Fruit fly (Drosophila melanogaster) whole organism, wandering third instar larva: ENCODE data around the gene Rala.

Source experiments
- Abd-B ChIP-seq: fragments of >200 bp; optimal IDR thresholded peaks from 2 replicates; lab custom pipeline; 2017; ENCODE audit warnings: missing biosample characterization, missing genetic modification characterization
- CG32264 ChIP-seq: fragments of 200-800 bp; sonication (Bioruptor generic); optimal IDR thresholded peaks from 2 replicates; lab custom pipeline; 2016; ENCODE audit warnings: missing biosample characterization, missing genetic modification characterization
- CG9705 ChIP-seq: fragments of 200-800 bp; sonication (Bioruptor generic); optimal IDR thresholded peaks from 2 replicates; lab custom pipeline; 2018; ENCODE audit warnings: missing biosample characterization, mild to moderate bottlenecking, missing genetic modification characterization
- CrebA ChIP-seq: fragments of 200-800 bp; sonication (Bioruptor generic); optimal IDR thresholded peaks from 2 replicates; lab custom pipeline; 2016; ENCODE audit warnings: missing biosample characterization, mild to moderate bottlenecking, missing genetic modification characterization, borderline replicate concordance
- Dfd ChIP-seq: fragments of >200 bp; optimal IDR thresholded peaks from 2 replicates; lab custom pipeline; 2017; ENCODE audit warnings: missing biosample characterization, missing genetic modification characterization
- Dif ChIP-seq: fragments of 200-275, 200-300 bp; sonication (Bioruptor generic); optimal IDR thresholded peaks from 2 replicates; lab custom pipeline; 2018; ENCODE audit warnings: missing biosample characterization, missing genetic modification characterization; ENCODE audit not compliant: partially characterized antibody
- GATAd ChIP-seq: sonication (Bioruptor generic); optimal IDR thresholded peaks from 2 replicates; lab custom pipeline; 2016; ENCODE audit warnings: missing biosample characterization, missing genetic modification characterization
- HLH106 ChIP-seq: fragments of 200-800 bp; optimal IDR thresholded peaks from 3 replicates; lab custom pipeline; 2019; ENCODE audit warnings: missing biosample characterization, mild to moderate bottlenecking, missing genetic modification characterization, moderate library complexity
- Hnf4 ChIP-seq: fragments of 200-800 bp; sonication (Bioruptor generic); optimal IDR thresholded peaks from 2 replicates; lab custom pipeline; 2016; ENCODE audit warnings: missing biosample characterization, mild to moderate bottlenecking, missing genetic modification characterization
- Hr78 ChIP-seq: fragments of >200 bp; optimal IDR thresholded peaks from 2 replicates; lab custom pipeline; 2017; ENCODE audit warnings: missing biosample characterization, missing genetic modification characterization
- Hr83 ChIP-seq: fragments of 200-300 bp; sonication (Bioruptor generic); optimal IDR thresholded peaks from 2 replicates; lab custom pipeline; 2016; ENCODE audit warnings: missing biosample characterization, mild to moderate bottlenecking, missing genetic modification characterization, moderate library complexity; ENCODE audit not compliant: poor library complexity, severe bottlenecking
- Jra ChIP-seq: sonication (Bioruptor generic); optimal IDR thresholded peaks from 2 replicates; lab custom pipeline; 2016; ENCODE audit warnings: missing biosample characterization, missing genetic modification characterization
- Mio ChIP-seq: sonication (Bioruptor generic); optimal IDR thresholded peaks from 2 replicates; lab custom pipeline; 2016; ENCODE audit warnings: missing biosample characterization, missing genetic modification characterization
- Myc ChIP-seq: fragments of >200 bp; optimal IDR thresholded peaks from 2 replicates; lab custom pipeline; 2017
- N ChIP-seq: fragments of >200 bp; optimal IDR thresholded peaks from 2 replicates; lab custom pipeline; 2018; ENCODE audit warnings: missing biosample characterization, missing external identifiers, missing genetic modification characterization
- OdsH ChIP-seq: fragments of 200-800 bp; sonication (Bioruptor generic); optimal IDR thresholded peaks from 2 replicates; lab custom pipeline; 2016; ENCODE audit warnings: missing biosample characterization, mild to moderate bottlenecking, missing genetic modification characterization
- Rel ChIP-seq, 2 experiments: fragments of 200-800 bp; sonication (Bioruptor generic) in 1 of 2; optimal IDR thresholded peaks; 2 replicates in 1 of 2; 3 replicates in 1 of 2; lab custom pipeline; 2016 to 2019; ENCODE audit warnings: mild to moderate bottlenecking in 2 of 2, missing biosample characterization in 2 of 2, missing genetic modification characterization in 2 of 2, moderate library complexity in 1 of 2
- Sp1 ChIP-seq: fragments of 200-800 bp; sonication (Bioruptor generic); optimal IDR thresholded peaks from 3 replicates; lab custom pipeline; 2019; ENCODE audit warnings: missing biosample characterization, mild to moderate bottlenecking, missing genetic modification characterization, moderate library complexity
- Vsx2 ChIP-seq: fragments of 200-300, 225-300 bp; sonication (Bioruptor generic); optimal IDR thresholded peaks from 2 replicates; lab custom pipeline; 2018; ENCODE audit warnings: missing biosample characterization, missing genetic modification characterization; ENCODE audit not compliant: partially characterized antibody
- br ChIP-seq: fragments of 200-800 bp; sonication (Bioruptor generic); optimal IDR thresholded peaks from 2 replicates; lab custom pipeline; 2016; ENCODE audit warnings: missing biosample characterization, missing genetic modification characterization
- dl ChIP-seq, 2 experiments: fragments of 175-275, 200-275 bp in 1 of 2; fragments of 200-275 bp in 1 of 2; sonication (Bioruptor generic); optimal IDR thresholded peaks; lab custom pipeline; 2018; ENCODE audit warnings: mild to moderate bottlenecking in 2 of 2, missing biosample characterization in 2 of 2, missing genetic modification characterization in 2 of 2, moderate library complexity in 2 of 2; ENCODE audit not compliant: partially characterized antibody in 2 of 2, insufficient read depth in 1 of 2
- dmrt93B ChIP-seq: fragments of 200-800 bp; sonication (Bioruptor generic); optimal IDR thresholded peaks from 2 replicates; lab custom pipeline; 2018; ENCODE audit warnings: missing biosample characterization, mild to moderate bottlenecking, missing genetic modification characterization
- dsf ChIP-seq: sonication (Bioruptor generic); optimal IDR thresholded peaks from 2 replicates; lab custom pipeline; 2016; ENCODE audit warnings: missing biosample characterization, missing genetic modification characterization, borderline replicate concordance
- foxo ChIP-seq, 2 experiments: fragments of 200-800 bp; sonication (Bioruptor generic); optimal IDR thresholded peaks; 2 replicates in 1 of 2; 3 replicates in 1 of 2; lab custom pipeline; 2016 to 2017; ENCODE audit warnings: missing biosample characterization in 2 of 2, missing genetic modification characterization in 2 of 2
- fru ChIP-seq: fragments of 200-800 bp; sonication (Bioruptor generic); optimal IDR thresholded peaks from 3 replicates; lab custom pipeline; 2016; ENCODE audit warnings: missing biosample characterization, mild to moderate bottlenecking, missing genetic modification characterization
- h ChIP-seq: fragments of 200-800 bp; sonication (Bioruptor generic); optimal IDR thresholded peaks from 3 replicates; lab custom pipeline; 2016; ENCODE audit warnings: missing biosample characterization, mild to moderate bottlenecking, missing genetic modification characterization
- jim ChIP-seq: fragments of 175-275, 200-325 bp; sonication (Bioruptor generic); optimal IDR thresholded peaks from 2 replicates; lab custom pipeline; 2016; ENCODE audit warnings: missing biosample characterization, mild to moderate bottlenecking, missing genetic modification characterization
- lola ChIP-seq: fragments of >200 bp; optimal IDR thresholded peaks from 2 replicates; lab custom pipeline; 2017; ENCODE audit warnings: missing biosample characterization, missing genetic modification characterization
- pan ChIP-seq: fragments of >200 bp; optimal IDR thresholded peaks from 2 replicates; lab custom pipeline; 2017
- psq ChIP-seq: fragments of 200-800 bp; sonication (Bioruptor generic); optimal IDR thresholded peaks from 3 replicates; lab custom pipeline; 2017; ENCODE audit warnings: missing biosample characterization, mild to moderate bottlenecking, missing genetic modification characterization, moderate library complexity
- rgr ChIP-seq: fragments of 200-800 bp; sonication (Bioruptor generic); optimal IDR thresholded peaks from 3 replicates; lab custom pipeline; 2016; ENCODE audit warnings: missing biosample characterization, mild to moderate bottlenecking, missing genetic modification characterization
- sage ChIP-seq: fragments of 200-800 bp; sonication (Bioruptor generic); optimal IDR thresholded peaks from 2 replicates; lab custom pipeline; 2016; ENCODE audit warnings: missing biosample characterization, mild to moderate bottlenecking, missing genetic modification characterization
- tai ChIP-seq: sonication (Bioruptor generic); optimal IDR thresholded peaks from 2 replicates; lab custom pipeline; 2016; ENCODE audit warnings: missing biosample characterization, missing genetic modification characterization
- usp ChIP-seq: fragments of >200 bp; optimal IDR thresholded peaks from 2 replicates; lab custom pipeline; 2017; ENCODE audit warnings: missing biosample characterization, missing genetic modification characterization
- woc ChIP-seq: sonication (Bioruptor generic); optimal IDR thresholded peaks from 2 replicates; lab custom pipeline; 2016; ENCODE audit warnings: missing biosample characterization, mild to moderate bottlenecking, missing genetic modification characterization

Gene Rala

DNA sequence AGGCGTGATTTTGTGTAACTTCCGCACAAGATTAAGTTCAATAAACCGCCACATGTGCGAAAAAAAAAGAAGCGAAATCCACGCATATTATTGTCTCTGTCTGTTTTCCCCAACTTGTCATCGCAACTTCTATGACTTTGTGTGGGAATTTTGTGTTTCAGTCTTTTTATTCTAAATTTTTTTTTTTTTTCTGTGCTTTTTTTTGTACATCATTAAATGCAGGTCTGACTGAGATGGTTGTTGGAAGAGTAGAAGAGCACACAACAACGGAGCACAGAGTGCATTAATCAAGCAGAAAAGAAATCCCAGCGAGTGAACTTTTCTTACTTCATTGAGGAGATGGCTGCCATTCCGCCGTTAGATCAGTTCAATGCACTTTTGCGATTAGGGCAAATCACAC, 3.8 kb downstream of the Rala start:
- TF ChIP-seq sage (GFP tag; lab: Kevin White, UChicago) (no peak), Sp1 (GFP tag; lab: Kevin White, UChicago) (no peak), fru (GFP tag; lab: Kevin White, UChicago) (no peak), HLH106 (tag; lab: Kevin White, UChicago) (no peak), Jra (GFP tag; lab: Kevin White, UChicago) (no peak), foxo (GFP tag; optimal IDR thresholded peaks at IDR 0.05; lab: Kevin White, UChicago) (no peak), psq (GFP tag; lab: Kevin White, UChicago) (no peak), woc (GFP tag; lab: Kevin White, UChicago) (no peak), Dif (no peak), Dfd (no peak), dmrt93B (GFP tag; lab: Kevin White, UChicago) (no peak), dsf (no peak), Rel (GFP tag; optimal IDR thresholded peaks at IDR 0.05; lab: Kevin White, UChicago) (no peak), Rel (tag; optimal IDR thresholded peaks at IDR 0.05; lab: Kevin White, UChicago) (no peak), OdsH (GFP tag; lab: Kevin White, UChicago) (no peak), dl (GFP tag; optimal IDR thresholded peaks at IDR 0.05; lab: Kevin White, UChicago; ENCODE audit: insufficient read depth in 1 of 2, partially characterized antibody in 2 of 2) (no peak)

DNA sequence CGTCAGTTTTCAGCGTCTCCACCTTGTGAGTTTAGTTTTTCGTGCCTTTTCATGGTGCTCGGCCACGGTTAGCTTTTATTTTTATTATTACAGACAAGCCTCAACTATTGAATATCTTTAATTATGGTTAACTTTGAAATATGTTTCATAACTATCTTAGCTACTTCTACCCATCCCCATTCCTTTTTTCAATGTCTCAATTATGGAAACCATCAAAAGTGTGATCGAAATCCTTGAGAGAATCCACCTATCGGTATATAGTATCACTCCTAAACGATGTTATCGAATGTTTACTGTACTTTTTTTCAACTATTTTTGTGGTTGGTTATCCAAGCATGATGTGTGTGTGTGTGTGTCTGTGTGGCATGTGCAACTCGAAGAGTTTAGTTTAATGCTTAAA, 5.4 kb downstream of the Rala start:
- TF ChIP-seq Hr78 (no peak), Hnf4 (GFP tag; lab: Kevin White, UChicago) (no peak), HLH106 (tag; lab: Kevin White, UChicago) (no peak), dsf (no peak), psq (GFP tag; lab: Kevin White, UChicago) (no peak), Sp1 (GFP tag; lab: Kevin White, UChicago) (no peak), foxo (GFP tag; optimal IDR thresholded peaks at IDR 0.05; lab: Kevin White, UChicago) (no peak), h (GFP tag; lab: Kevin White, UChicago) (no peak), Hr83 (GFP tag; lab: Kevin White, UChicago) (no peak), Dif (no peak), pan (lab: Kevin White, UChicago) (no peak), CG32264 (GFP tag; lab: Kevin White, UChicago) (no peak), Vsx2 (no peak), tai (no peak), br (no peak), dl (GFP tag; optimal IDR thresholded peaks at IDR 0.05; lab: Kevin White, UChicago; ENCODE audit: insufficient read depth in 1 of 2, partially characterized antibody in 2 of 2) (no peak), woc (GFP tag; lab: Kevin White, UChicago) (no peak), Mio (GFP tag; lab: Kevin White, UChicago) (no peak), sage (GFP tag; lab: Kevin White, UChicago) (no peak)

DNA sequence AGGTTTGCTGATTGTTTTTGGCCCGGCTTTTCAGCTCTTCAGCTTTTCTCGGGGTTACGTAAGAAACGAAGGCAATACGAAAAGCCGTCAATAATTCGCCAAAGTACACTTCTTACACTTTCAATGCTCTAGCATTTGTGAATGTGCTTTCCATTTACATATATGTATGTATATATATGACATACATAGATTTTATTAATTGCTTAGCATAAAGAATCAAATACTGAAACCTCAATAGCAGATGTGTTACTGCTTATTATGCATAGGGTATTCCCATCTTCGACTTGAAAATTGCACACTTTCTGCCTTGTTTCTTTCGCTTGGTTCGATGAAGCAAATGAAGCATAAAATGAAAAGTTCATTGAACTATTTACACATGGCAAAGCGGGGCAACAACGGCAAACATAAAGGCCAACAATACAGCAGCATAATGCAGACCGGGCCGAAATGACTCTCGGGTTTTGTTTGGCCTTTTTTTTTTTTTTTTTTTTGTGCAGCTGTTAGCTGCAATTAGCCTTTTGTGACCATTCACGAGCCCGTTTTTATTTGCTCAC, 8.8 kb downstream of the Rala start:
- TF ChIP-seq CG9705 (GFP tag; lab: Kevin White, UChicago) = no peak
- no peak for TF ChIP-seq Jra (GFP tag; lab: Kevin White, UChicago)
- peak; percentile 21 for TF ChIP-seq psq (GFP tag; lab: Kevin White, UChicago)
- no peak for TF ChIP-seq CG32264 (GFP tag; lab: Kevin White, UChicago)
- no peak for TF ChIP-seq rgr (GFP tag; lab: Kevin White, UChicago)
- no peak for TF ChIP-seq Dif
- no peak for TF ChIP-seq Mio (GFP tag; lab: Kevin White, UChicago)
- no peak for TF ChIP-seq lola
- no peak for TF ChIP-seq jim (GFP tag; lab: Kevin White, UChicago)
- TF ChIP-seq sage (GFP tag; lab: Kevin White, UChicago) = no peak
- no peak for TF ChIP-seq dmrt93B (GFP tag; lab: Kevin White, UChicago)
- no peak for TF ChIP-seq CrebA
- TF ChIP-seq dl (GFP tag; optimal IDR thresholded peaks at IDR 0.05; lab: Kevin White, UChicago; ENCODE audit: insufficient read depth in 1 of 2, partially characterized antibody in 2 of 2) = no peak
- TF ChIP-seq Hr78 = no peak
- TF ChIP-seq Hnf4 (GFP tag; lab: Kevin White, UChicago) = no peak
- TF ChIP-seq h (GFP tag; lab: Kevin White, UChicago) = peak; percentile 2
- TF ChIP-seq woc (GFP tag; lab: Kevin White, UChicago) = peak; percentile 11
- no peak for TF ChIP-seq OdsH (GFP tag; lab: Kevin White, UChicago)
- TF ChIP-seq HLH106 (tag; lab: Kevin White, UChicago) = no peak
- TF ChIP-seq usp (GFP tag; lab: Kevin White, UChicago) = no peak
- no peak for TF ChIP-seq Abd-B (GFP tag; lab: Kevin White, UChicago)
- TF ChIP-seq dsf = no peak
- TF ChIP-seq GATAd = no peak
- TF ChIP-seq Myc (lab: Kevin White, UChicago) = no peak
- no peak for TF ChIP-seq N (GFP tag; lab: Kevin White, UChicago)
